Worm (Caenorhabditis elegans) whole organism, late embryonic: ENCODE measurements around the gene B0281.5.

Experiments
- C08G9.2 ChIP-seq: sonication (generic microtip); optimal IDR thresholded peaks from 2 replicates; lab custom pipeline; 2016; ENCODE audit warnings: mild to moderate bottlenecking, missing genetic modification characterization, moderate library complexity, missing compliant biosample characterization
- K09A11.1 ChIP-seq: sonication (generic microtip); optimal IDR thresholded peaks from 2 replicates; lab custom pipeline; 2017; ENCODE audit warnings: antibody characterized with exemption, mild to moderate bottlenecking, missing genetic modification characterization, missing compliant biosample characterization; ENCODE audit not compliant: insufficient read depth
- ceh-19 ChIP-seq: fragments of 200-800 bp; sonication (Bioruptor generic); optimal IDR thresholded peaks from 2 replicates; lab custom pipeline; 2018; ENCODE audit warnings: mild to moderate bottlenecking, missing genetic modification characterization, missing compliant biosample characterization
- ceh-30 ChIP-seq: fragments of 150-350 bp; optimal IDR thresholded peaks from 2 replicates; lab custom pipeline; 2014; ENCODE audit warnings: missing biosample characterization, missing genetic modification characterization
- ceh-31 ChIP-seq: sonication (generic microtip); optimal IDR thresholded peaks from 2 replicates; lab custom pipeline; 2016; ENCODE audit warnings: missing genetic modification characterization, missing compliant biosample characterization
- ceh-34 ChIP-seq: sonication (generic microtip); optimal IDR thresholded peaks from 2 replicates; lab custom pipeline; 2016; ENCODE audit warnings: mild to moderate bottlenecking, missing genetic modification characterization, missing compliant biosample characterization
- ceh-45 ChIP-seq: fragments of 200-800 bp; sonication (Bioruptor generic); IDR thresholded peaks from 2 replicates; pipeline ENCODE4 v1.3.6; 2022; ENCODE audit warnings: missing genetic modification reagents, missing genetic modification characterization, missing compliant biosample characterization
- ceh-9 ChIP-seq: sonication (generic microtip); optimal IDR thresholded peaks from 2 replicates; lab custom pipeline; 2016; ENCODE audit warnings: mild to moderate bottlenecking, missing genetic modification characterization, inconsistent platforms, missing compliant biosample characterization
- che-1 ChIP-seq: sonication (generic microtip); optimal IDR thresholded peaks from 2 replicates; lab custom pipeline; 2016; ENCODE audit warnings: mild to moderate bottlenecking, missing genetic modification characterization, missing compliant biosample characterization
- dmd-4 ChIP-seq: sonication (generic microtip); optimal IDR thresholded peaks from 2 replicates; lab custom pipeline; 2016; ENCODE audit warnings: borderline replicate concordance, missing genetic modification characterization, missing compliant biosample characterization
- dve-1 ChIP-seq: sonication (generic microtip); optimal IDR thresholded peaks from 2 replicates; lab custom pipeline; 2017; ENCODE audit warnings: antibody characterized with exemption, mild to moderate bottlenecking, missing genetic modification characterization, missing compliant biosample characterization
- elt-4 ChIP-seq: sonication (generic microtip); optimal IDR thresholded peaks from 2 replicates; lab custom pipeline; 2016; ENCODE audit warnings: missing genetic modification characterization, missing compliant biosample characterization
- fkh-10 ChIP-seq: fragments of 150-350 bp; optimal IDR thresholded peaks from 2 replicates; lab custom pipeline; 2014; ENCODE audit warnings: missing biosample characterization, missing genetic modification reagents, missing genetic modification characterization
- gmeb-2 ChIP-seq: sonication (generic microtip); optimal IDR thresholded peaks from 2 replicates; lab custom pipeline; 2016; ENCODE audit warnings: missing genetic modification characterization, inconsistent platforms, missing compliant biosample characterization
- hlh-8 ChIP-seq: sonication (generic microtip); optimal IDR thresholded peaks from 2 replicates; lab custom pipeline; 2016; ENCODE audit warnings: missing genotype, missing genetic modification characterization, missing compliant biosample characterization
- lim-6 ChIP-seq: sonication (generic microtip); optimal IDR thresholded peaks from 2 replicates; lab custom pipeline; 2016; ENCODE audit warnings: missing genetic modification characterization, missing compliant biosample characterization
- madf-2 ChIP-seq: sonication (generic microtip); optimal IDR thresholded peaks from 2 replicates; lab custom pipeline; 2017; ENCODE audit warnings: missing genetic modification characterization, missing compliant biosample characterization
- mec-3 ChIP-seq: sonication (generic microtip); optimal IDR thresholded peaks from 2 replicates; lab custom pipeline; 2016; ENCODE audit warnings: borderline replicate concordance, missing genetic modification characterization, missing compliant biosample characterization
- nhr-232 ChIP-seq: sonication (generic microtip); optimal IDR thresholded peaks from 2 replicates; lab custom pipeline; 2016; ENCODE audit warnings: missing genetic modification characterization, missing compliant biosample characterization
- odd-2 ChIP-seq: sonication (generic microtip); optimal IDR thresholded peaks from 2 replicates; lab custom pipeline; 2017; ENCODE audit warnings: antibody characterized with exemption, mild to moderate bottlenecking, missing genetic modification characterization, missing compliant biosample characterization
- pag-3 ChIP-seq: sonication (generic microtip); optimal IDR thresholded peaks from 2 replicates; lab custom pipeline; 2016; ENCODE audit warnings: missing compliant biosample characterization, missing genetic modification characterization, borderline replicate concordance
- pat-9 ChIP-seq: fragments of 200-800 bp; sonication (Bioruptor generic); optimal IDR thresholded peaks from 2 replicates; lab custom pipeline; 2018; ENCODE audit warnings: mild to moderate bottlenecking, missing genetic modification characterization, moderate library complexity, missing compliant biosample characterization
- pax-1 ChIP-seq: fragments of 150-350 bp; optimal IDR thresholded peaks from 2 replicates; lab custom pipeline; 2014; ENCODE audit warnings: missing biosample characterization, missing genetic modification characterization
- pha-2 ChIP-seq: sonication (generic microtip); optimal IDR thresholded peaks from 2 replicates; lab custom pipeline; 2017; ENCODE audit warnings: mild to moderate bottlenecking, missing genetic modification characterization, missing compliant biosample characterization
- pqm-1 ChIP-seq: sonication (generic microtip); optimal IDR thresholded peaks from 2 replicates; lab custom pipeline; 2016; ENCODE audit warnings: missing genetic modification characterization, missing compliant biosample characterization
- rnt-1 ChIP-seq: sonication (generic microtip); optimal IDR thresholded peaks from 2 replicates; lab custom pipeline; 2016; ENCODE audit warnings: missing genetic modification characterization, missing compliant biosample characterization
- sdc-2 ChIP-seq: sonication (generic microtip); optimal IDR thresholded peaks from 2 replicates; lab custom pipeline; 2016; ENCODE audit warnings: missing genotype, missing genetic modification characterization, missing compliant biosample characterization
- sox-2 ChIP-seq: fragments of 200-800 bp; sonication (Bioruptor generic); IDR thresholded peaks from 2 replicates; pipeline ENCODE4 v1.3.6; 2022; ENCODE audit warnings: missing genetic modification reagents, missing genetic modification characterization, missing compliant biosample characterization
- sox-4 ChIP-seq: sonication (generic microtip); optimal IDR thresholded peaks from 2 replicates; lab custom pipeline; 2017; ENCODE audit warnings: mild to moderate bottlenecking, missing genetic modification characterization, inconsistent platforms, missing compliant biosample characterization
- syd-9 ChIP-seq: sonication (generic microtip); optimal IDR thresholded peaks from 2 replicates; lab custom pipeline; 2016; ENCODE audit warnings: mild to moderate bottlenecking, missing genetic modification characterization, moderate library complexity, missing compliant biosample characterization
- ttx-3 ChIP-seq: sonication (generic microtip); optimal IDR thresholded peaks from 2 replicates; lab custom pipeline; 2016; ENCODE audit warnings: missing genetic modification reagents, missing genetic modification characterization, missing compliant biosample characterization
- unc-86 ChIP-seq: sonication (generic microtip); optimal IDR thresholded peaks from 2 replicates; lab custom pipeline; 2016; ENCODE audit warnings: missing genetic modification characterization, missing compliant biosample characterization
- zip-5 ChIP-seq: sonication (generic microtip); optimal IDR thresholded peaks from 2 replicates; lab custom pipeline; 2016; ENCODE audit warnings: missing genetic modification characterization, missing compliant biosample characterization

B0281.5 gene

ce11 chrII:2336177-2336576, 35.4 kb upstream of the B0281.5 start:
- peak; percentile 60 for TF ChIP-seq dve-1
- TF ChIP-seq gmeb-2 (tag; lab: Kevin White, UChicago), result no peak

- TF ChIP-seq sdc-2 (tag; lab: Kevin White, UChicago) (no peak), ceh-31 (tag; lab: Kevin White, UChicago) (no peak), sox-4 (tag; lab: Kevin White, UChicago) (no peak), pha-2 (tag; lab: Kevin White, UChicago) (no peak), syd-9 (tag; lab: Kevin White, UChicago) (no peak), rnt-1 (no peak), lim-6 (tag; lab: Kevin White, UChicago) (no peak), pqm-1 (tag; lab: Kevin White, UChicago) (no peak), C08G9.2 (no peak), mec-3 (tag; lab: Kevin White, UChicago) (no peak), madf-2 (tag; lab: Kevin White, UChicago) (no peak), ceh-34 (tag; lab: Kevin White, UChicago) (no peak), che-1 (tag; lab: Kevin White, UChicago) (no peak), zip-5 (no peak), pag-3 (tag; lab: Kevin White, UChicago) (no peak), elt-4 (tag; lab: Kevin White, UChicago) (no peak), hlh-8 (no peak)
- TF ChIP-seq, all 69 proteins: peak for 0
Observed at ce11 chrII:2335572-2335971, 34.8 kb upstream of the B0281.5 start, which contains the start of gene F43C11.7. Gene F43C11.7 (plus strand): TSS chrII:2335897.

- no peak for TF ChIP-seq fkh-10 (GFP tag; lab: Kevin White, UChicago)
- TF ChIP-seq dve-1, result no peak
- no peak for TF ChIP-seq ceh-19 (GFP tag; lab: Kevin White, UChicago)
- TF ChIP-seq, all 69 proteins: peak for 0
Observed at ce11 chrII:2332220-2332619, 31.5 kb upstream of the B0281.5 start, which contains the start of gene F43C11.8. Gene F43C11.8 (plus strand): TSS chrII:2332520.

DNA sequence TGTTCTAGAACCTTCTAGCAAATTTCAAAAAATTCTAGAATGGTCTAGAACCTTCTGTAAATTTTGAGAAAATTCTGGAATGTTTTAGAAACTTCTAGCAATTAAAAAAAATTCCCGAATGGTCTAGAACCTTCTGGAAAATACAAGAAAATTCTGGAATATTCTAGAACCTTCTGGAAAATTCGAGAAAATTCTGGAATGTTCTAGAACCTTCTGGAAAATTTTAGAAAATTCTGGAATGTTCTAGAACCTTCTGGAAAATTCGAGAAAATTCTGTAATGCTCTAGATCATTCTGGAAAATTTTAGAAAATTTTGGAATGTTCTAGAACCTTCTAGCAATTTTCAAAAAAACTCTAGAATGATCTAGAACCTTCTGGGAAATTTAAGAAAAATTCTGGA, 29.7 kb upstream of the B0281.5 start:
- no peak for TF ChIP-seq ttx-3
- no peak for TF ChIP-seq nhr-232 (tag; lab: Kevin White, UChicago)
- no peak for TF ChIP-seq elt-4 (tag; lab: Kevin White, UChicago)
- no peak for TF ChIP-seq sox-2 (GFP tag; lab: Robert Waterston, UW)
- TF ChIP-seq pax-1 (tag; lab: Kevin White, UChicago), result no peak
- TF ChIP-seq ceh-30, result no peak
- TF ChIP-seq mec-3 (tag; lab: Kevin White, UChicago), result no peak
- TF ChIP-seq ceh-9 (tag; lab: Kevin White, UChicago), result no peak
- TF ChIP-seq ceh-45 (GFP tag; lab: Robert Waterston, UW), result no peak
- no peak for TF ChIP-seq dmd-4 (tag; lab: Kevin White, UChicago)
- no peak for TF ChIP-seq K09A11.1 (tag; lab: Kevin White, UChicago)

- TF ChIP-seq ceh-31 (tag; lab: Kevin White, UChicago) (no peak), K09A11.1 (tag; lab: Kevin White, UChicago) (no peak), ceh-9 (tag; lab: Kevin White, UChicago) (no peak), pat-9 (tag; lab: Kevin White, UChicago) (no peak), dmd-4 (tag; lab: Kevin White, UChicago) (no peak), unc-86 (tag; lab: Kevin White, UChicago) (no peak), che-1 (tag; lab: Kevin White, UChicago) (no peak), odd-2 (tag; lab: Kevin White, UChicago) (no peak)
Observed at ce11 chrII:2328963-2329442, 28.2 kb upstream of the B0281.5 start, which contains the start of the genes ZK1240.8 and ZK1240.1. Gene ZK1240.8 (minus strand): TSS chrII:2329063. Gene ZK1240.1 (plus strand): TSS chrII:2329392.
